Worm (Caenorhabditis elegans) whole organism, L3 larva: Measurements from ENCODE around the gene sec-22.

Source experiments
- ceh-28 ChIP-seq: fragments of 150-350 bp; optimal IDR thresholded peaks from 2 replicates; lab custom pipeline; 2014; ENCODE audit warnings: missing biosample characterization, missing genetic modification reagents, missing genetic modification characterization
- elt-3 ChIP-seq, 3 experiments: fragments of 150-350 bp in 1 of 3; sonication (generic microtip) in 2 of 3; optimal IDR thresholded peaks; 2 replicates in 2 of 3; 4 replicates in 1 of 3; lab custom pipeline; 2014 to 2017; ENCODE audit warnings: missing biosample characterization in 3 of 3, missing genetic modification characterization in 3 of 3
- nhr-12 ChIP-seq: fragments of 150-350 bp; optimal IDR thresholded peaks from 2 replicates; lab custom pipeline; 2014; ENCODE audit warnings: missing biosample characterization, missing genetic modification characterization
- zag-1 ChIP-seq: fragments of 150-350 bp; optimal IDR thresholded peaks from 2 replicates; lab custom pipeline; 2014; ENCODE audit warnings: missing biosample characterization, missing genetic modification characterization

- no peak for TF ChIP-seq ceh-28 (tag; lab: Kevin White, UChicago)
- TF ChIP-seq zag-1 = no peak
- no peak for TF ChIP-seq elt-3 (tag; optimal IDR thresholded peaks at IDR 0.05; lab: Kevin White, UChicago)
- no peak for TF ChIP-seq nhr-12 (tag; lab: Kevin White, UChicago)
Measured at ce11 chrX:1051041-1051440, 15.7 kb downstream of the sec-22 start.
